Worm (Caenorhabditis elegans): ENCODE results near the gene F08H9.2.

DNA sequence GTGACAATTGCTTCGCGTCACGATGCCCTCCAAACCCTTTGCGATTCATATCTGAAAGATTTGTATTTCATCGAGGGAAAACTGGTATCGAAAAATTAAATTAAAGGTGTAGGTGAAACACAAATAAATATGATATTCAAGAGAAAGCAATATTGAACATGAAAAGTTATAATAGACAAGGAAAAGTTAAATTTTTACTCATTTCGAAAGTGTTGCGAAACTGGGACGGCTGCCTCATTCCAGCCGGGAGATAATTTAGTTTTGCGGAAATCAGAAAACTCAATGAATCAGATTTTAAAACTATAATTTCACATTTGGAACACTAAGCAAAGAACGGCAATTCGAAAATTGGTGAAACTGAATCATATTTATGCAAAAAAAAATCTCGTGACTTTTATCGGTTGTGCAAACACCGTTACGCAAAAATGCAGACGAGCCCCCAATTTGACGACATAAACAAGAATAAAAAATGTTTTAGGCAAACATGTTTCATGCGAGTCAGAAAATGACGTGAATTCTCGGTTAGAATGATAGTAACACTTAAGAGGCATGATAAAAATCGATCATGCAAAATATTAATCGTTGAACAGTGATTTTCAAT, 45.4 kb upstream of the F08H9.2 start, which contains the start of the genes nxf-1 and C15H11.11:
- TF ChIP-seq zag-1 (tag; optimal IDR thresholded peaks at IDR 0.05) (no peak), pqm-1 (tag; optimal IDR thresholded peaks at IDR 0.05) (peak; percentile 33), Y48G9A.11 (GFP tag; IDR thresholded peaks at IDR 0.05) (no peak), egl-27 (tag; optimal IDR thresholded peaks at IDR 0.05) (no peak), lir-3 (tag; optimal IDR thresholded peaks at IDR 0.05) (no peak), unc-39 (tag; optimal IDR thresholded peaks at IDR 0.05) (no peak), nhr-237 (tag; optimal IDR thresholded peaks at IDR 0.05) (no peak), nhr-42 (GFP tag; IDR thresholded peaks at IDR 0.05) (no peak), hmg-1.1 (GFP tag; IDR thresholded peaks at IDR 0.05) (peak; percentile 43; the same call in 1 of the 2 replicates), lin-39 (tag; optimal IDR thresholded peaks at IDR 0.05) (no peak), daf-8 (GFP tag; IDR thresholded peaks at IDR 0.05) (no peak), spr-1 (tag; optimal IDR thresholded peaks at IDR 0.05) (peak; percentile 35)
